Fruit fly (Drosophila melanogaster) whole organism, larva: ENCODE results near the gene fwd.

ENCODE experiments used
- noc ChIP-seq: fragments of 200-800 bp; sonication (Bioruptor generic); optimal IDR thresholded peaks from 3 replicates; lab custom pipeline; 2019; ENCODE audit warnings: missing biosample characterization, mild to moderate bottlenecking, missing genetic modification characterization, moderate library complexity

fwd gene

dm6 chr3L:264378-265151 is 55.1 kb downstream of the fwd start, which contains the start of the genes Tudor-SN and mRpL17:
Gene Tudor-SN (minus strand): TSS chr3L:264380.
Gene mRpL17 (plus strand): TSS chr3L:264779.
- peak; percentile 38 for TF ChIP-seq noc (tag; lab: Kevin White, UChicago)

- no peak for TF ChIP-seq noc (tag; lab: Kevin White, UChicago)
Observed at dm6 chr3L:263500-264377, 55.9 kb downstream of the fwd start.

- no peak for TF ChIP-seq noc (tag; lab: Kevin White, UChicago)
Observed at dm6 chr3L:262724-263177, 56.9 kb downstream of the fwd start.

dm6 chr3L:257618-258475 is 61.8 kb downstream of the fwd start, which contains the start of the genes DIP2 and wac:
Gene DIP2 (minus strand): TSS chr3L:257954.
Gene wac (plus strand): TSS chr3L:258176.
- no peak for TF ChIP-seq noc (tag; lab: Kevin White, UChicago)
